Worm (Caenorhabditis elegans): ENCODE measurements around the gene F08G2.8.

DNA sequence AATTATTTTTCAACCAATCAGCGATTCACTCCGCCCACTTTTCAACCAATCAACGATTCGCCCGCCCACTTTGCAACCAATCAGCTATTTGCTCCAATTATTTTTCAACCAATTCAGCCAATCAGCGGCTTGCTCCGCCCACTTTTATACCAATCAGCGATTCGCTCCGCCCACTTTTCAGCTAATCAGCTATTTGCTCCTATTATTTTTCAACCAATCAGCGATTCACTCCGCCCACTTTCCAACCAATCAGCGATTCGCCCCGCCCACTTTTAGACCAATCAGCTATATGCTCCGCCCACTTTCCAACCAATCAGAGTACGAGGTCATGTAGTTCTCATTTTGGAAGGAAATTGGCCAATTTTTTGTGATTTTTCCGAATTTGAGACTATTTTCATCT is 3.2 kb downstream of the F08G2.8 start:
- no peak for TF ChIP-seq hlh-30 (tag; optimal IDR thresholded peaks at IDR 0.05; ENCODE audit: insufficient read depth)
- no peak for TF ChIP-seq pat-9 (tag; optimal IDR thresholded peaks at IDR 0.05)
- no peak for TF ChIP-seq gmeb-2 (tag; optimal IDR thresholded peaks at IDR 0.05)
- TF ChIP-seq F13H6.1 (tag; optimal IDR thresholded peaks at IDR 0.05), result no peak
